Fruit fly (Drosophila melanogaster) whole organism, wandering third instar larva: ENCODE measurements around the gene Stam.

Source experiments
- Abd-B ChIP-seq: fragments of >200 bp; optimal IDR thresholded peaks from 2 replicates; lab custom pipeline; 2017; ENCODE audit warnings: missing biosample characterization, missing genetic modification characterization
- Dfd ChIP-seq: fragments of >200 bp; optimal IDR thresholded peaks from 2 replicates; lab custom pipeline; 2017; ENCODE audit warnings: missing biosample characterization, missing genetic modification characterization
- GATAd ChIP-seq: sonication (Bioruptor generic); optimal IDR thresholded peaks from 2 replicates; lab custom pipeline; 2016; ENCODE audit warnings: missing biosample characterization, missing genetic modification characterization
- Myc ChIP-seq: fragments of >200 bp; optimal IDR thresholded peaks from 2 replicates; lab custom pipeline; 2017
- OdsH ChIP-seq: fragments of 200-800 bp; sonication (Bioruptor generic); optimal IDR thresholded peaks from 2 replicates; lab custom pipeline; 2016; ENCODE audit warnings: missing biosample characterization, mild to moderate bottlenecking, missing genetic modification characterization
- br ChIP-seq: fragments of 200-800 bp; sonication (Bioruptor generic); optimal IDR thresholded peaks from 2 replicates; lab custom pipeline; 2016; ENCODE audit warnings: missing biosample characterization, missing genetic modification characterization
- h ChIP-seq: fragments of 200-800 bp; sonication (Bioruptor generic); optimal IDR thresholded peaks from 3 replicates; lab custom pipeline; 2016; ENCODE audit warnings: missing biosample characterization, mild to moderate bottlenecking, missing genetic modification characterization

- no peak for TF ChIP-seq Abd-B (GFP tag; lab: Kevin White, UChicago)
- no peak for TF ChIP-seq OdsH (GFP tag; lab: Kevin White, UChicago)
- TF ChIP-seq br = no peak
- TF ChIP-seq Dfd (GFP tag; lab: Kevin White, UChicago) = no peak
- TF ChIP-seq GATAd (GFP tag; lab: Kevin White, UChicago) = no peak
- no peak for TF ChIP-seq h (GFP tag; lab: Kevin White, UChicago)
- no peak for TF ChIP-seq Myc (lab: Kevin White, UChicago)
These were observed 20.8 kb upstream of the Stam start, which contains the start of gene Nos for dm6 chr2L:10837491-10837890.
